Worm (Caenorhabditis elegans) whole organism, L2 larva: ENCODE results near the gene srt-55.

ENCODE experiments used
- F13H6.1 ChIP-seq: sonication (generic microtip); optimal IDR thresholded peaks from 2 replicates; lab custom pipeline; 2016; ENCODE audit warnings: missing genetic modification characterization, missing compliant biosample characterization
- Y55F3AM.14 ChIP-seq: fragments of 200-800 bp; sonication (Bioruptor generic); optimal IDR thresholded peaks from 2 replicates; lab custom pipeline; 2018; ENCODE audit warnings: mild to moderate bottlenecking, missing genetic modification characterization, missing compliant biosample characterization
- alr-1 ChIP-seq: fragments of 150-350 bp; optimal IDR thresholded peaks from 2 replicates; lab custom pipeline; 2014; ENCODE audit warnings: missing biosample characterization, missing genetic modification characterization
- aly-2 ChIP-seq: fragments of 150-350 bp; optimal IDR thresholded peaks from 2 replicates; lab custom pipeline; 2014; ENCODE audit warnings: missing biosample characterization, missing genetic modification characterization
- ama-1 ChIP-seq: fragments of 150-350 bp; optimal IDR thresholded peaks from 2 replicates; lab custom pipeline; 2018; ENCODE audit warnings: inconsistent platforms
- blmp-1 ChIP-seq: sonication (generic microtip); optimal IDR thresholded peaks from 2 replicates; lab custom pipeline; 2017; ENCODE audit warnings: missing genetic modification characterization, mild to moderate bottlenecking, missing compliant biosample characterization, antibody characterized with exemption, moderate library complexity; ENCODE audit not compliant: insufficient read depth
- ceh-82 ChIP-seq: fragments of 150-350 bp; optimal IDR thresholded peaks from 2 replicates; lab custom pipeline; 2014; ENCODE audit warnings: missing biosample characterization, missing genetic modification characterization
- crh-2 ChIP-seq: sonication (generic microtip); optimal IDR thresholded peaks from 2 replicates; lab custom pipeline; 2017; ENCODE audit warnings: missing biosample characterization, missing genetic modification characterization
- egl-27 ChIP-seq: sonication (generic microtip); optimal IDR thresholded peaks from 3 replicates; lab custom pipeline; 2017; ENCODE audit warnings: missing biosample characterization, missing genetic modification reagents, missing genetic modification characterization
- elt-3 ChIP-seq: sonication (generic microtip); optimal IDR thresholded peaks from 2 replicates; lab custom pipeline; 2017; ENCODE audit warnings: missing biosample characterization, missing genetic modification characterization
- fos-1 ChIP-seq: fragments of 150-350 bp; optimal IDR thresholded peaks from 2 replicates; lab custom pipeline; 2014; ENCODE audit warnings: missing biosample characterization, missing genetic modification characterization
- gmeb-1 ChIP-seq: fragments of 150-350 bp; optimal IDR thresholded peaks from 2 replicates; lab custom pipeline; 2014; ENCODE audit warnings: missing biosample characterization, missing genetic modification characterization
- lin-11 ChIP-seq: fragments of 150-350 bp; sonication (generic microtip); optimal IDR thresholded peaks from 2 replicates; lab custom pipeline; 2014; ENCODE audit warnings: missing biosample characterization, missing genetic modification characterization, inconsistent platforms, mixed read lengths
- lin-13 ChIP-seq: fragments of 150-350 bp; optimal IDR thresholded peaks from 2 replicates; lab custom pipeline; 2014; ENCODE audit warnings: missing biosample characterization, missing genetic modification reagents, missing genetic modification characterization
- lsy-2 ChIP-seq, 2 experiments: fragments of 150-350 bp in 1 of 2; sonication (generic microtip) in 1 of 2; optimal IDR thresholded peaks; 2 replicates each; lab custom pipeline; 2014 to 2017; ENCODE audit warnings: missing biosample characterization in 2 of 2, missing genetic modification characterization in 2 of 2
- mab-5 ChIP-seq: fragments of 150-350 bp; optimal IDR thresholded peaks from 2 replicates; lab custom pipeline; 2014; ENCODE audit warnings: missing biosample characterization, missing genetic modification characterization
- mbf-1 ChIP-seq: sonication (generic microtip); optimal IDR thresholded peaks from 2 replicates; lab custom pipeline; 2017; ENCODE audit warnings: missing biosample characterization, missing genetic modification characterization
- nhr-12 ChIP-seq: fragments of 150-350 bp; optimal IDR thresholded peaks from 2 replicates; lab custom pipeline; 2014; ENCODE audit warnings: missing biosample characterization, missing genetic modification characterization
- nhr-129 ChIP-seq: fragments of 150-350 bp; optimal IDR thresholded peaks from 2 replicates; lab custom pipeline; 2014; ENCODE audit warnings: missing biosample characterization, missing genetic modification characterization
- nhr-21 ChIP-seq: fragments of 150-350 bp; optimal IDR thresholded peaks from 2 replicates; lab custom pipeline; 2014; ENCODE audit warnings: missing biosample characterization, missing genetic modification characterization
- nhr-23 ChIP-seq: fragments of 150-350 bp; optimal IDR thresholded peaks from 2 replicates; lab custom pipeline; 2014; ENCODE audit warnings: missing biosample characterization, missing genetic modification reagents, missing genetic modification characterization
- nhr-237 ChIP-seq: fragments of 150-350 bp; optimal IDR thresholded peaks from 2 replicates; lab custom pipeline; 2014; ENCODE audit warnings: missing biosample characterization, missing genetic modification characterization
- nhr-25 ChIP-seq: fragments of 150-350 bp; sonication (generic microtip); optimal IDR thresholded peaks from 3 replicates; lab custom pipeline; 2014; ENCODE audit warnings: missing biosample characterization, missing genetic modification characterization
- nhr-77 ChIP-seq: fragments of 150-350 bp; optimal IDR thresholded peaks from 2 replicates; lab custom pipeline; 2014; ENCODE audit warnings: missing biosample characterization, missing genetic modification characterization
- skn-1 ChIP-seq: sonication (generic microtip); optimal IDR thresholded peaks from 2 replicates; lab custom pipeline; 2017; ENCODE audit warnings: missing biosample characterization, missing genetic modification characterization
- sma-3 ChIP-seq: sonication (generic microtip); optimal IDR thresholded peaks from 2 replicates; lab custom pipeline; 2016; ENCODE audit warnings: missing genetic modification reagents, missing genetic modification characterization, missing compliant biosample characterization
- sma-9 ChIP-seq, 2 experiments: fragments of 150-350 bp in 1 of 2; sonication (generic microtip) in 1 of 2; optimal IDR thresholded peaks; 2 replicates each; lab custom pipeline; 2014 to 2016; ENCODE audit warnings: missing genetic modification characterization in 2 of 2, mild to moderate bottlenecking in 1 of 2, missing biosample characterization in 1 of 2, missing compliant biosample characterization in 1 of 2, missing genetic modification reagents in 1 of 2, moderate library complexity in 1 of 2
- snpc-4 ChIP-seq: fragments of 150-350 bp; optimal IDR thresholded peaks from 2 replicates; lab custom pipeline; 2014; ENCODE audit warnings: missing biosample characterization, missing genetic modification characterization
- unc-39 ChIP-seq: fragments of 150-350 bp; optimal IDR thresholded peaks from 2 replicates; lab custom pipeline; 2014; ENCODE audit warnings: missing biosample characterization, missing genetic modification characterization
- unc-55 ChIP-seq: fragments of 150-350 bp; sonication (generic microtip); optimal IDR thresholded peaks from 3 replicates; lab custom pipeline; 2014; ENCODE audit warnings: missing biosample characterization, missing genetic modification reagents, missing genetic modification characterization
- unc-62 ChIP-seq: fragments of 150-350 bp; optimal IDR thresholded peaks from 2 replicates; lab custom pipeline; 2014; ENCODE audit warnings: missing biosample characterization, missing genetic modification reagents, missing genetic modification characterization
- zag-1 ChIP-seq: fragments of 150-350 bp; optimal IDR thresholded peaks from 2 replicates; lab custom pipeline; 2014; ENCODE audit warnings: missing biosample characterization, missing genetic modification characterization
- ztf-1 ChIP-seq: fragments of 200-800 bp; sonication (Bioruptor generic); conservative IDR thresholded peaks from 2 replicates; pipeline ENCODE4 v1.3.6; 2022; ENCODE audit warnings: missing genetic modification characterization, missing compliant biosample characterization

srt-55 gene

DNA sequence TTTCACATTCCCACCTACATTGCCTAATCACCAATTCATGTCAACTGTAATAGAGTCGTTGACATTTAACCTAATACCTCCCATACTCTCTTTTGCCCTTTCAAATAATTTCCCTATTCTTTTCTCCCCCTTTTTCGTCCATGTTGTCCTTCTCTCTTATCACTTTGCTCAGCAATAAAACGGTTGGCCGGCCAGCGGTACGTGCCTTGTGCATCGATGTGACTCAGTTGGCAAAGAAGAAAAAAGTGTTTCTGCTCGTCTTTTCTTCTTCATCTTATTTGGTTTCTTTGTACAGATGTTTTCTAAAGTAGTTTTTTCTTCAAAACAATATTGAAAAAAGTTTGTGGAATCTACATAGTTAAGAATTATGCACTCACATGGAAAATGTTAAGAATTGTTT lies 28.2 kb upstream of the srt-55 start:
- TF ChIP-seq sma-9 (GFP tag; optimal IDR thresholded peaks at IDR 0.05; lab: Kevin White, UChicago) (no peak), sma-9 (tag; optimal IDR thresholded peaks at IDR 0.05; lab: Kevin White, UChicago) (no peak), F13H6.1 (tag; lab: Kevin White, UChicago) (no peak), nhr-237 (tag; lab: Kevin White, UChicago) (no peak), crh-2 (peak; percentile 38), ama-1 (lab: Kevin White, UChicago) (no peak), Y55F3AM.14 (GFP tag; lab: Kevin White, UChicago) (no peak), fos-1 (tag; lab: Kevin White, UChicago) (peak; percentile 88), nhr-23 (tag; lab: Kevin White, UChicago) (no peak)

DNA sequence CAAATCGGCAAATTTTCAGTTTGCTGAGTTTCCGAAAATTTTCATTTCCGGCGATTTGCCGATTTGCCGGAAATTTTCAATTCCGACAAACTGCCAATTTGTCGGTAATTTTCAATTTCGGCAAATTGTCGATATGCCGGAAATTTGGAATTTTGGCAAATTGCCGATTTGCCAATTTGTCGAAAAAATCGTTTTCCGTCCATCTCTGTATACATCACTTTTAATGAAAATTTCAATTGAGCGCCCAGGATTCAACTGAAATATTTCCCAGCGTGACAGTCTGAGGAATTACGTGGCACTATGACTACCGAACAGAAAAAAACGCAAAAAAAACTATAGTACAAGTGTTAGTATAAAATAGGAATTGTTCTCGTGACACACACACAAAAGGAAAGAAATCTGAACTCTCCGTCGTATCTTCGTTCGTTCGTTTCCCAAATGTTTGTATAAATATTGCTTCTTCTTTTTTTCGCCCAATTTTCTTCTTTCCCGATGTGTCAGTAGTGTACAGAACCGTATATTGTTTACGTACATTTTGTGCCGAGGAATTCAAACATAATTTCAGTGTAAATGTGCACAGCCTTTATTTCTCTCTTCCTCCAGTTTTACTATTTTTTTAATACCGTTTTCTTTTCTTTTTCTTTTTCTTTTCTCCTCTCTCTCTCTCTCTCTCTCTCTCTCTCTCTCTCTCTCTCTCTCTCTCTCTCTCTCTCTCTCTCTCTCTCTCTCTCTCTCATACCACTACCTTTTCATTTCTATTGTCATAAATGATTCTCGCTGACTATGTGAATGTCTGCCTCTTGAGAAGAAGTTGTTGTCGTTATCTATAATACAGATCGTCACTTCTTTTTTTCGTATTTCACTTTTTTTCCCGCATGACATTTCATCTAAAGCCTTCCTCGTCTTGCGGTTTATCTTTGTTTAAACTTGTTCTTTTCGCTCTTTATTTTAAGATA lies 26.5 kb upstream of the srt-55 start:
- TF ChIP-seq Y55F3AM.14 (GFP tag; lab: Kevin White, UChicago) (peak; percentile 20), unc-62 (GFP tag; lab: Kevin White, UChicago) (no peak), egl-27 (peak; percentile 7), blmp-1 (tag; lab: Kevin White, UChicago) (peak; percentile 45), elt-3 (tag; lab: Kevin White, UChicago) (no peak), zag-1 (no peak), nhr-12 (tag; lab: Kevin White, UChicago) (no peak), lsy-2 (tag; optimal IDR thresholded peaks at IDR 0.05; lab: Kevin White, UChicago) (peak in 1 of 2 experiments; percentile 25), fos-1 (tag; lab: Kevin White, UChicago) (peak; percentile 46), aly-2 (tag; lab: Kevin White, UChicago) (no peak), skn-1 (tag; lab: Kevin White, UChicago) (no peak), sma-3 (GFP tag; lab: Kevin White, UChicago) (no peak), gmeb-1 (peak; percentile 43), ztf-1 (GFP tag; lab: Robert Waterston, UW) (no peak), nhr-77 (tag; lab: Kevin White, UChicago) (no peak), mbf-1 (tag; lab: Kevin White, UChicago) (no peak), crh-2 (peak; percentile 8), nhr-25 (peak; percentile 42)

DNA sequence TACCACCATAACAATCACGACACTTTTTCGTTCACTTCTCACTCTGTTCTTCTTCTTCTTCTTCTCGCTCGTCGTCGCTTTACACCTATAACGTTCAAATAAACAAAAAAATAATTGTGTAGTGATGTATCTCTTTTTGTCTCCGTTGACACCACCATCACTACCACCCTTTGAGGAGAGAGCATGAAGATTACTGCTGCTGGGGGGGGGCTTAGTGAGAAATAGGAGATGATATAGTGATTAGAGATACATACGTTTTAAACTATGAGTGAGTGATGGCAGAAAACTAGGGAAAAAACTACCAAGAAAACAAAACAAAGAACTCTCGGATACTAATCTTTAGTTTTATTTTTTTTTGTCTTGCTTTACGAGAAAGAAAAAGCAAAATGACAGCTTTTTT lies 20.1 kb upstream of the srt-55 start:
- TF ChIP-seq mab-5 (no peak), nhr-129 (tag; lab: Kevin White, UChicago) (peak; percentile 19), lin-13 (GFP tag; lab: Kevin White, UChicago) (no peak), unc-39 (no peak), nhr-23 (tag; lab: Kevin White, UChicago) (no peak), blmp-1 (tag; lab: Kevin White, UChicago) (no peak), Y55F3AM.14 (GFP tag; lab: Kevin White, UChicago) (no peak), elt-3 (tag; lab: Kevin White, UChicago) (no peak), alr-1 (no peak), ceh-82 (tag; lab: Kevin White, UChicago) (no peak), mbf-1 (tag; lab: Kevin White, UChicago) (no peak), sma-9 (GFP tag; optimal IDR thresholded peaks at IDR 0.05; lab: Kevin White, UChicago) (peak; percentile 35), sma-9 (tag; optimal IDR thresholded peaks at IDR 0.05; lab: Kevin White, UChicago) (no peak), snpc-4 (tag; lab: Kevin White, UChicago) (no peak), fos-1 (tag; lab: Kevin White, UChicago) (no peak), lsy-2 (tag; optimal IDR thresholded peaks at IDR 0.05; lab: Kevin White, UChicago) (peak in 1 of 2 experiments; percentile 34), unc-62 (GFP tag; lab: Kevin White, UChicago) (no peak), nhr-21 (tag; lab: Kevin White, UChicago) (no peak), unc-55 (GFP tag; lab: Kevin White, UChicago) (peak; percentile 26), F13H6.1 (tag; lab: Kevin White, UChicago) (no peak), lin-11 (no peak), nhr-77 (tag; lab: Kevin White, UChicago) (no peak), skn-1 (tag; lab: Kevin White, UChicago) (no peak)
